Worm (Caenorhabditis elegans) whole organism, early embryonic: ENCODE data around the gene irld-52.
"Not testable (repeated sequence)": the region's sequence is repeated elsewhere in the genome, so short reads cannot be mapped to it uniquely, and the experiment has no call there.

ENCODE experiments used
- aly-1 ChIP-seq: sonication (generic microtip); optimal IDR thresholded peaks from 2 replicates; lab custom pipeline; 2016; ENCODE audit warnings: missing genetic modification characterization, missing compliant biosample characterization
- ama-1 ChIP-seq: fragments of 150-350 bp; optimal IDR thresholded peaks from 2 replicates; lab custom pipeline; 2014
- ceh-13 ChIP-seq: fragments of 200-800 bp; sonication (Bioruptor generic); optimal IDR thresholded peaks from 2 replicates; lab custom pipeline; 2018; ENCODE audit warnings: mild to moderate bottlenecking, missing genetic modification characterization, missing compliant biosample characterization
- ceh-36 ChIP-seq: sonication (generic microtip); optimal IDR thresholded peaks from 2 replicates; lab custom pipeline; 2016; ENCODE audit warnings: missing genetic modification characterization, inconsistent platforms, missing compliant biosample characterization
- ets-7 ChIP-seq: sonication (generic microtip); optimal IDR thresholded peaks from 2 replicates; lab custom pipeline; 2016; ENCODE audit warnings: missing genotype, missing genetic modification characterization, missing compliant biosample characterization
- hmg-4 ChIP-seq: fragments of 200-800 bp; sonication (Bioruptor generic); optimal IDR thresholded peaks from 2 replicates; lab custom pipeline; 2018; ENCODE audit warnings: mild to moderate bottlenecking, missing genetic modification characterization, missing compliant biosample characterization
- pes-1 ChIP-seq: fragments of 200-800 bp; sonication (Bioruptor generic); IDR thresholded peaks from 2 replicates; pipeline ENCODE4 v1.3.6; 2022; ENCODE audit warnings: missing genetic modification reagents, missing genetic modification characterization, missing compliant biosample characterization
- scrt-1 ChIP-seq: fragments of 200-800 bp; sonication (Bioruptor generic); IDR thresholded peaks from 2 replicates; pipeline ENCODE4 v1.3.6; 2022; ENCODE audit warnings: missing genetic modification characterization, missing compliant biosample characterization
- sea-1 ChIP-seq: fragments of 200-800 bp; sonication (Bioruptor generic); conservative IDR thresholded peaks from 2 replicates; pipeline ENCODE4 v1.3.6; 2022; ENCODE audit warnings: missing genetic modification characterization, missing compliant biosample characterization
- tra-4 ChIP-seq: sonication (generic microtip); optimal IDR thresholded peaks from 2 replicates; lab custom pipeline; 2017; ENCODE audit warnings: missing genetic modification characterization, missing compliant biosample characterization

ce11 chrV:15807420-15807819, 27.9 kb downstream of the irld-52 start, which contains the start of gene srsx-38:
- TF ChIP-seq pes-1; hmg-4; ceh-36 (tag; lab: Kevin White, UChicago); ama-1; aly-1 (tag; lab: Kevin White, UChicago); ets-7 (tag; lab: Kevin White, UChicago); scrt-1; sea-1; tra-4 (tag; lab: Kevin White, UChicago); ceh-13 (GFP tag; lab: Kevin White, UChicago): not testable (repeated sequence)
